Worm (Caenorhabditis elegans) whole organism, L4 larva: ENCODE measurements around the gene mrpl-36.

Experiments
- F26F4.8 ChIP-seq: fragments of 200-800 bp; sonication (Bioruptor generic); conservative IDR thresholded peaks from 2 replicates; pipeline ENCODE4 v1.3.6; 2022; ENCODE audit warnings: missing genetic modification characterization, missing compliant biosample characterization
- F49E8.2 ChIP-seq: sonication (generic microtip); optimal IDR thresholded peaks from 2 replicates; lab custom pipeline; 2016; ENCODE audit warnings: missing compliant biosample characterization, mild to moderate bottlenecking, missing genetic modification characterization, borderline replicate concordance
- T20F7.1 ChIP-seq: fragments of 200-800 bp; sonication (Bioruptor generic); optimal IDR thresholded peaks from 2 replicates; lab custom pipeline; 2018; ENCODE audit warnings: mild to moderate bottlenecking, missing genetic modification characterization, missing compliant biosample characterization
- T26A8.4 ChIP-seq: fragments of 200-800 bp; sonication (Bioruptor generic); IDR thresholded peaks from 2 replicates; pipeline ENCODE4 v1.3.6; 2022; ENCODE audit warnings: missing genetic modification characterization, missing compliant biosample characterization
- Y48G9A.11 ChIP-seq: fragments of 200-800 bp; sonication (Bioruptor generic); IDR thresholded peaks from 2 replicates; pipeline ENCODE4 v1.3.6; 2022; ENCODE audit warnings: missing genetic modification reagents, missing genetic modification characterization, missing compliant biosample characterization
- Y5F2A.4 ChIP-seq: fragments of 200-800 bp; sonication (Bioruptor generic); optimal IDR thresholded peaks from 2 replicates; lab custom pipeline; 2018; ENCODE audit warnings: mild to moderate bottlenecking, missing genetic modification characterization, missing compliant biosample characterization
- Y75B8A.6 ChIP-seq: fragments of 200-800 bp; sonication (Bioruptor generic); IDR thresholded peaks from 2 replicates; pipeline ENCODE4 v1.3.6; 2022; ENCODE audit warnings: missing genetic modification reagents, missing genetic modification characterization, missing compliant biosample characterization
- aha-1 ChIP-seq: fragments of 150-350 bp; peaks from one replicate; lab custom pipeline; 2014; ENCODE audit warnings: missing biosample characterization, missing genetic modification characterization
- ama-1 ChIP-seq: fragments of 150-350 bp; optimal IDR thresholded peaks from 2 replicates; lab custom pipeline; 2014; ENCODE audit warnings: inconsistent platforms, mixed read lengths
- arid-1 ChIP-seq: fragments of 200-800 bp; sonication (Bioruptor generic); conservative IDR thresholded peaks from 2 replicates; pipeline ENCODE4 v1.3.6; 2022; ENCODE audit warnings: missing genetic modification reagents, missing genetic modification characterization, missing compliant biosample characterization
- ceh-20 ChIP-seq: fragments of 200-800 bp; sonication (Bioruptor generic); IDR thresholded peaks from 2 replicates; pipeline ENCODE4 v1.3.6; 2022; ENCODE audit warnings: missing genetic modification reagents, missing genetic modification characterization, missing compliant biosample characterization
- ces-1 ChIP-seq: fragments of 150-350 bp; sonication (generic microtip); optimal IDR thresholded peaks from 4 replicates; lab custom pipeline; 2014; ENCODE audit warnings: missing biosample characterization, missing genetic modification reagents, missing genetic modification characterization
- daf-16 ChIP-seq, 3 experiments: sonication (generic microtip); optimal IDR thresholded peaks; 2 replicates each; lab custom pipeline; 2016 to 2017; ENCODE audit warnings: missing genetic modification characterization in 3 of 3, missing genetic modification reagents in 3 of 3, mild to moderate bottlenecking in 2 of 3, missing compliant biosample characterization in 2 of 3, missing biosample characterization in 1 of 3, moderate library complexity in 1 of 3
- daf-19 ChIP-seq: fragments of 200-800 bp; sonication (Bioruptor generic); conservative IDR thresholded peaks from 2 replicates; pipeline ENCODE4 v1.3.6; 2022; ENCODE audit warnings: missing genetic modification characterization, missing compliant biosample characterization
- dmd-6 ChIP-seq: fragments of 200-800 bp; sonication (Bioruptor generic); IDR thresholded peaks from 2 replicates; pipeline ENCODE4 v1.3.6; 2022; ENCODE audit warnings: missing genetic modification reagents, missing genetic modification characterization, missing compliant biosample characterization
- dpl-1 ChIP-seq: fragments of 150-350 bp; optimal IDR thresholded peaks from 2 replicates; lab custom pipeline; 2014; ENCODE audit warnings: missing biosample characterization, missing genetic modification reagents, missing genetic modification characterization
- dve-1 ChIP-seq: sonication (generic microtip); optimal IDR thresholded peaks from 2 replicates; lab custom pipeline; 2017; ENCODE audit warnings: antibody characterized with exemption, mild to moderate bottlenecking, missing genetic modification characterization, missing compliant biosample characterization; ENCODE audit not compliant: insufficient read depth
- fkh-10 ChIP-seq: fragments of 150-350 bp; optimal IDR thresholded peaks from 2 replicates; lab custom pipeline; 2014; ENCODE audit warnings: missing biosample characterization, missing genetic modification reagents, missing genetic modification characterization
- fos-1 ChIP-seq: fragments of 150-350 bp; optimal IDR thresholded peaks from 2 replicates; lab custom pipeline; 2014; ENCODE audit warnings: missing biosample characterization, missing genetic modification characterization
- hlh-11 ChIP-seq: fragments of 200-800 bp; sonication (Bioruptor generic); optimal IDR thresholded peaks from 2 replicates; lab custom pipeline; 2018; ENCODE audit warnings: mild to moderate bottlenecking, missing genetic modification characterization, missing compliant biosample characterization
- hlh-30 ChIP-seq: sonication (generic microtip); optimal IDR thresholded peaks from 2 replicates; lab custom pipeline; 2017; ENCODE audit warnings: antibody characterized with exemption, mild to moderate bottlenecking, missing genetic modification characterization, missing compliant biosample characterization; ENCODE audit not compliant: insufficient read depth
- hmg-1.1 ChIP-seq: fragments of 200-800 bp; sonication (Bioruptor generic); IDR thresholded peaks from 2 replicates; pipeline ENCODE4 v1.3.6; 2022; ENCODE audit warnings: missing genetic modification reagents, missing genetic modification characterization, missing compliant biosample characterization
- jun-1 ChIP-seq: fragments of 150-350 bp; optimal IDR thresholded peaks from 2 replicates; lab custom pipeline; 2014; ENCODE audit warnings: missing biosample characterization, missing genetic modification reagents, missing genetic modification characterization
- lin-1 ChIP-seq: fragments of 200-800 bp; sonication (Bioruptor generic); IDR thresholded peaks from 2 replicates; pipeline ENCODE4 v1.3.6; 2022; ENCODE audit warnings: missing genetic modification reagents, missing genetic modification characterization, missing compliant biosample characterization
- lin-13 ChIP-seq: fragments of 150-350 bp; optimal IDR thresholded peaks from 2 replicates; lab custom pipeline; 2014; ENCODE audit warnings: missing biosample characterization, missing genetic modification reagents, missing genetic modification characterization
- lin-38 ChIP-seq: fragments of 200-800 bp; sonication (Bioruptor generic); IDR thresholded peaks from 2 replicates; pipeline ENCODE4 v1.3.6; 2022; ENCODE audit warnings: missing genetic modification reagents, missing genetic modification characterization, missing compliant biosample characterization
- lsy-2 ChIP-seq, 2 experiments: fragments of 150-350 bp in 1 of 2; sonication (generic microtip) in 1 of 2; optimal IDR thresholded peaks; 2 replicates each; lab custom pipeline; 2014 to 2017; ENCODE audit warnings: missing biosample characterization in 2 of 2, missing genetic modification characterization in 2 of 2
- madf-5 ChIP-seq, 2 experiments: fragments of 200-800 bp; sonication (Bioruptor generic); IDR thresholded peaks; 2 replicates each; pipeline ENCODE4 v1.3.6; 2022; ENCODE audit warnings: missing compliant biosample characterization in 2 of 2, missing genetic modification characterization in 2 of 2
- mdl-1 ChIP-seq, 2 experiments: fragments of 150-350 bp in 1 of 2; sonication (generic microtip) in 1 of 2; optimal IDR thresholded peaks; 2 replicates each; lab custom pipeline; 2014 to 2017; ENCODE audit warnings: missing biosample characterization in 2 of 2, missing genetic modification characterization in 2 of 2
- mep-1 ChIP-seq: fragments of 150-350 bp; sonication (generic microtip); optimal IDR thresholded peaks from 3 replicates; lab custom pipeline; 2014; ENCODE audit warnings: missing biosample characterization, missing genetic modification characterization
- mxl-3 ChIP-seq: fragments of 200-800 bp; sonication (Bioruptor generic); optimal IDR thresholded peaks from 2 replicates; lab custom pipeline; 2018; ENCODE audit warnings: mild to moderate bottlenecking, missing genetic modification characterization, missing compliant biosample characterization
- nhr-102 ChIP-seq: sonication (generic microtip); optimal IDR thresholded peaks from 2 replicates; lab custom pipeline; 2016; ENCODE audit warnings: mild to moderate bottlenecking, missing genetic modification characterization, moderate library complexity, missing compliant biosample characterization
- nhr-28 ChIP-seq: fragments of 150-350 bp; optimal IDR thresholded peaks from 2 replicates; lab custom pipeline; 2014; ENCODE audit warnings: missing biosample characterization, missing genetic modification characterization
- nhr-48 ChIP-seq: sonication (generic microtip); optimal IDR thresholded peaks from 2 replicates; lab custom pipeline; 2016; ENCODE audit warnings: mild to moderate bottlenecking, missing genetic modification characterization, missing compliant biosample characterization
- nhr-6 ChIP-seq: fragments of 150-350 bp; optimal IDR thresholded peaks from 2 replicates; lab custom pipeline; 2014; ENCODE audit warnings: missing biosample characterization, missing genetic modification characterization
- nhr-77 ChIP-seq: fragments of 150-350 bp; optimal IDR thresholded peaks from 2 replicates; lab custom pipeline; 2014; ENCODE audit warnings: missing biosample characterization, missing genetic modification characterization
- php-3 ChIP-seq: fragments of 200-800 bp; sonication (Bioruptor generic); IDR thresholded peaks from 2 replicates; pipeline ENCODE4 v1.3.6; 2022; ENCODE audit warnings: missing genetic modification reagents, missing genetic modification characterization, missing compliant biosample characterization
- pqm-1 ChIP-seq: sonication (generic microtip); optimal IDR thresholded peaks from 2 replicates; lab custom pipeline; 2017; ENCODE audit warnings: missing biosample characterization, missing genetic modification characterization
- rbr-2 ChIP-seq: sonication (generic microtip); optimal IDR thresholded peaks from 2 replicates; lab custom pipeline; 2016; ENCODE audit warnings: missing genotype, missing genetic modification characterization, missing compliant biosample characterization
- saeg-2 ChIP-seq: fragments of 200-800 bp; sonication (Bioruptor generic); IDR thresholded peaks from 2 replicates; pipeline ENCODE4 v1.3.6; 2022; ENCODE audit warnings: missing genetic modification reagents, missing genetic modification characterization, missing compliant biosample characterization
- snpc-4 ChIP-seq: fragments of 150-350 bp; optimal IDR thresholded peaks from 2 replicates; lab custom pipeline; 2014; ENCODE audit warnings: missing biosample characterization, missing genetic modification characterization
- tra-1 ChIP-seq: fragments of 200-800 bp; sonication (Bioruptor generic); IDR thresholded peaks from 2 replicates; pipeline ENCODE4 v1.3.6; 2022; ENCODE audit warnings: missing genetic modification reagents, missing genetic modification characterization, missing compliant biosample characterization
- unc-130 ChIP-seq: sonication (generic microtip); optimal IDR thresholded peaks from 2 replicates; lab custom pipeline; 2016; ENCODE audit warnings: missing genetic modification reagents, missing genetic modification characterization, missing compliant biosample characterization
- unc-62 ChIP-seq, 3 experiments: fragments of 150-350 bp in 1 of 3; sonication (generic microtip); optimal IDR thresholded peaks in 2 of 3; peaks in 1 of 3; 1 replicate in 1 of 3; 2 replicates in 2 of 3; lab custom pipeline; 2014 to 2017; ENCODE audit warnings: missing biosample characterization in 3 of 3, missing genetic modification characterization in 3 of 3, missing genetic modification reagents in 3 of 3, missing genotype in 1 of 3
- zip-2 ChIP-seq: fragments of 150-350 bp; optimal IDR thresholded peaks from 2 replicates; lab custom pipeline; 2014; ENCODE audit warnings: missing biosample characterization, missing genetic modification characterization
- ztf-11 ChIP-seq: fragments of 150-350 bp; optimal IDR thresholded peaks from 2 replicates; lab custom pipeline; 2014; ENCODE audit warnings: missing biosample characterization, missing genetic modification characterization

The mrpl-36 gene

ce11 chrIII:9808179-9808578 lies 39.7 kb downstream of the mrpl-36 start, which contains the start of gene gtap-2 (continued):
- no peak for TF ChIP-seq jun-1

- TF ChIP-seq mxl-3 (peak; percentile 79), nhr-48 (tag; lab: Kevin White, UChicago) (peak; percentile 86), Y5F2A.4 (GFP tag; lab: Kevin White, UChicago) (no peak), F49E8.2 (tag; lab: Kevin White, UChicago) (no peak), T20F7.1 (GFP tag; lab: Kevin White, UChicago) (no peak), dmd-6 (GFP tag; lab: Robert Waterston, UW) (peak; percentile 37; the same call in 1 of the 2 replicates), php-3 (GFP tag; lab: Robert Waterston, UW) (peak; percentile 94), mdl-1 (tag; optimal IDR thresholded peaks at IDR 0.05; lab: Kevin White, UChicago) (peak; percentile 23 to 79), T26A8.4 (GFP tag; lab: Robert Waterston, UW) (0 out of 2 replicates have a peak, but pooled peaks have one; percentile 15), pqm-1 (tag; lab: Kevin White, UChicago) (no peak), nhr-6 (tag; lab: Kevin White, UChicago) (peak; percentile 38), lin-13 (GFP tag; lab: Kevin White, UChicago) (peak; percentile 8), ztf-11 (tag; lab: Kevin White, UChicago) (no peak), ama-1 (lab: Kevin White, UChicago) (peak; percentile 64), ceh-20 (GFP tag; lab: Robert Waterston, UW) (peak; percentile 72), lin-38 (GFP tag; lab: Robert Waterston, UW) (peak; percentile 30; the same call in 1 of the 2 replicates), dpl-1 (GFP tag; lab: Kevin White, UChicago) (peak; percentile 34), unc-130 (GFP tag; lab: Kevin White, UChicago) (no peak), aha-1 (tag; lab: Kevin White, UChicago) (peak; percentile 81), dve-1 (tag; lab: Kevin White, UChicago) (peak; percentile 61), zip-2 (tag; lab: Kevin White, UChicago) (peak; percentile 5), fos-1 (tag; lab: Kevin White, UChicago) (no peak), nhr-28 (peak; percentile 75), mep-1 (peak; percentile 63), Y48G9A.11 (no peak), lsy-2 (tag; optimal IDR thresholded peaks at IDR 0.05; lab: Kevin White, UChicago) (peak; percentile 2 to 25), fkh-10 (GFP tag; lab: Kevin White, UChicago) (no peak), saeg-2 (no peak), nhr-77 (tag; lab: Kevin White, UChicago) (peak; percentile 45), daf-16 (GFP tag; optimal IDR thresholded peaks at IDR 0.05; lab: Kevin White, UChicago) (no peak), daf-16 (tag; optimal IDR thresholded peaks at IDR 0.05; lab: Kevin White, UChicago) (peak; percentile 13), tra-1 (GFP tag; lab: Robert Waterston, UW) (0 out of 2 replicates have a peak, but pooled peaks have one; percentile 6), hlh-11 (tag; lab: Kevin White, UChicago) (peak; percentile 81), arid-1 (no peak), hlh-30 (tag; lab: Kevin White, UChicago) (peak; percentile 87)
Measured at ce11 chrIII:9807560-9808046, 40.3 kb downstream of the mrpl-36 start.

ce11 chrIII:9806968-9807559 lies 40.9 kb downstream of the mrpl-36 start, which contains the start of gene ZK632.4:
TSS of gene ZK632.4 (minus strand) at chrIII:9807454.
- TF ChIP-seq daf-19: no peak
- no peak for TF ChIP-seq nhr-102
- TF ChIP-seq rbr-2: no peak
- TF ChIP-seq unc-62 (GFP tag; optimal IDR thresholded peaks at IDR 0.05 in 1 of 2; lab: Kevin White, UChicago): peak in 1 of 2 experiments; percentile 92
- no peak for TF ChIP-seq unc-62 (tag; optimal IDR thresholded peaks at IDR 0.05; lab: Kevin White, UChicago)
- TF ChIP-seq hmg-1.1 (GFP tag; lab: Robert Waterston, UW): no peak
- TF ChIP-seq ces-1 (GFP tag; lab: Kevin White, UChicago): no peak
- TF ChIP-seq madf-5 (GFP tag; IDR thresholded peaks at IDR 0.05; lab: Robert Waterston, UW): no peak
- TF ChIP-seq Y75B8A.6: no peak
- TF ChIP-seq daf-16 (GFP tag; optimal IDR thresholded peaks at IDR 0.05; lab: Kevin White, UChicago): no peak
- TF ChIP-seq daf-16 (tag; optimal IDR thresholded peaks at IDR 0.05; lab: Kevin White, UChicago): no peak
- no peak for TF ChIP-seq snpc-4 (tag; lab: Kevin White, UChicago)
- no peak for TF ChIP-seq ceh-20 (GFP tag; lab: Robert Waterston, UW)
- no peak for TF ChIP-seq F26F4.8 (GFP tag; lab: Robert Waterston, UW)
- TF ChIP-seq tra-1 (GFP tag; lab: Robert Waterston, UW): peak; percentile 34; the same call in 1 of the 2 replicates
- no peak for TF ChIP-seq lin-1
